Fruit fly (Drosophila melanogaster) whole organism, wandering third instar larva: ENCODE measurements around the gene CG4025.

Experiments
- Abd-B ChIP-seq: fragments of >200 bp; optimal IDR thresholded peaks from 2 replicates; lab custom pipeline; 2017; ENCODE audit warnings: missing biosample characterization, missing genetic modification characterization
- CG32264 ChIP-seq: fragments of 200-800 bp; sonication (Bioruptor generic); optimal IDR thresholded peaks from 2 replicates; lab custom pipeline; 2016; ENCODE audit warnings: missing biosample characterization, missing genetic modification characterization
- CG9705 ChIP-seq: fragments of 200-800 bp; sonication (Bioruptor generic); optimal IDR thresholded peaks from 2 replicates; lab custom pipeline; 2018; ENCODE audit warnings: missing biosample characterization, mild to moderate bottlenecking, missing genetic modification characterization
- CrebA ChIP-seq: fragments of 200-800 bp; sonication (Bioruptor generic); optimal IDR thresholded peaks from 2 replicates; lab custom pipeline; 2016; ENCODE audit warnings: missing biosample characterization, mild to moderate bottlenecking, missing genetic modification characterization, borderline replicate concordance
- Dfd ChIP-seq: fragments of >200 bp; optimal IDR thresholded peaks from 2 replicates; lab custom pipeline; 2017; ENCODE audit warnings: missing biosample characterization, missing genetic modification characterization
- Dif ChIP-seq: fragments of 200-275, 200-300 bp; sonication (Bioruptor generic); optimal IDR thresholded peaks from 2 replicates; lab custom pipeline; 2018; ENCODE audit warnings: missing biosample characterization, missing genetic modification characterization; ENCODE audit not compliant: partially characterized antibody
- GATAd ChIP-seq: sonication (Bioruptor generic); optimal IDR thresholded peaks from 2 replicates; lab custom pipeline; 2016; ENCODE audit warnings: missing biosample characterization, missing genetic modification characterization
- HLH106 ChIP-seq: fragments of 200-800 bp; optimal IDR thresholded peaks from 3 replicates; lab custom pipeline; 2019; ENCODE audit warnings: missing biosample characterization, mild to moderate bottlenecking, missing genetic modification characterization, moderate library complexity
- Hnf4 ChIP-seq: fragments of 200-800 bp; sonication (Bioruptor generic); optimal IDR thresholded peaks from 2 replicates; lab custom pipeline; 2016; ENCODE audit warnings: missing biosample characterization, mild to moderate bottlenecking, missing genetic modification characterization
- Hr78 ChIP-seq: fragments of >200 bp; optimal IDR thresholded peaks from 2 replicates; lab custom pipeline; 2017; ENCODE audit warnings: missing biosample characterization, missing genetic modification characterization
- Hr83 ChIP-seq: fragments of 200-300 bp; sonication (Bioruptor generic); optimal IDR thresholded peaks from 2 replicates; lab custom pipeline; 2016; ENCODE audit warnings: missing biosample characterization, mild to moderate bottlenecking, missing genetic modification characterization, moderate library complexity; ENCODE audit not compliant: poor library complexity, severe bottlenecking
- Jra ChIP-seq: sonication (Bioruptor generic); optimal IDR thresholded peaks from 2 replicates; lab custom pipeline; 2016; ENCODE audit warnings: missing biosample characterization, missing genetic modification characterization
- Mio ChIP-seq: sonication (Bioruptor generic); optimal IDR thresholded peaks from 2 replicates; lab custom pipeline; 2016; ENCODE audit warnings: missing biosample characterization, missing genetic modification characterization
- Myc ChIP-seq: fragments of >200 bp; optimal IDR thresholded peaks from 2 replicates; lab custom pipeline; 2017
- N ChIP-seq: fragments of >200 bp; optimal IDR thresholded peaks from 2 replicates; lab custom pipeline; 2018; ENCODE audit warnings: missing biosample characterization, missing external identifiers, missing genetic modification characterization
- OdsH ChIP-seq: fragments of 200-800 bp; sonication (Bioruptor generic); optimal IDR thresholded peaks from 2 replicates; lab custom pipeline; 2016; ENCODE audit warnings: missing biosample characterization, mild to moderate bottlenecking, missing genetic modification characterization
- Rel ChIP-seq, 2 experiments: fragments of 200-800 bp; sonication (Bioruptor generic) in 1 of 2; optimal IDR thresholded peaks; 2 replicates in 1 of 2; 3 replicates in 1 of 2; lab custom pipeline; 2016 to 2019; ENCODE audit warnings: mild to moderate bottlenecking in 2 of 2, missing biosample characterization in 2 of 2, missing genetic modification characterization in 2 of 2, moderate library complexity in 1 of 2
- Sp1 ChIP-seq: fragments of 200-800 bp; sonication (Bioruptor generic); optimal IDR thresholded peaks from 3 replicates; lab custom pipeline; 2019; ENCODE audit warnings: missing biosample characterization, mild to moderate bottlenecking, missing genetic modification characterization, moderate library complexity
- Vsx2 ChIP-seq: fragments of 200-300, 225-300 bp; sonication (Bioruptor generic); optimal IDR thresholded peaks from 2 replicates; lab custom pipeline; 2018; ENCODE audit warnings: missing biosample characterization, missing genetic modification characterization; ENCODE audit not compliant: partially characterized antibody
- br ChIP-seq: fragments of 200-800 bp; sonication (Bioruptor generic); optimal IDR thresholded peaks from 2 replicates; lab custom pipeline; 2016; ENCODE audit warnings: missing biosample characterization, missing genetic modification characterization
- brk ChIP-seq: fragments of 200-800 bp; sonication (Bioruptor generic); optimal IDR thresholded peaks from 2 replicates; lab custom pipeline; 2016; ENCODE audit warnings: missing biosample characterization, mild to moderate bottlenecking, missing genetic modification characterization
- dl ChIP-seq, 2 experiments: fragments of 175-275, 200-275 bp in 1 of 2; fragments of 200-275 bp in 1 of 2; sonication (Bioruptor generic); optimal IDR thresholded peaks; lab custom pipeline; 2018; ENCODE audit warnings: mild to moderate bottlenecking in 2 of 2, missing biosample characterization in 2 of 2, missing genetic modification characterization in 2 of 2, moderate library complexity in 2 of 2; ENCODE audit not compliant: partially characterized antibody in 2 of 2, insufficient read depth in 1 of 2
- dmrt93B ChIP-seq: fragments of 200-800 bp; sonication (Bioruptor generic); optimal IDR thresholded peaks from 2 replicates; lab custom pipeline; 2018; ENCODE audit warnings: missing biosample characterization, mild to moderate bottlenecking, missing genetic modification characterization
- dsf ChIP-seq: sonication (Bioruptor generic); optimal IDR thresholded peaks from 2 replicates; lab custom pipeline; 2016; ENCODE audit warnings: missing biosample characterization, missing genetic modification characterization, borderline replicate concordance
- ey ChIP-seq: fragments of 200-800 bp; sonication (Bioruptor generic); optimal IDR thresholded peaks from 2 replicates; lab custom pipeline; 2016; ENCODE audit warnings: missing biosample characterization, missing genetic modification characterization
- foxo ChIP-seq, 2 experiments: fragments of 200-800 bp; sonication (Bioruptor generic); optimal IDR thresholded peaks; 2 replicates in 1 of 2; 3 replicates in 1 of 2; lab custom pipeline; 2016 to 2017; ENCODE audit warnings: missing biosample characterization in 2 of 2, missing genetic modification characterization in 2 of 2
- fru ChIP-seq: fragments of 200-800 bp; sonication (Bioruptor generic); optimal IDR thresholded peaks from 3 replicates; lab custom pipeline; 2016; ENCODE audit warnings: missing biosample characterization, mild to moderate bottlenecking, missing genetic modification characterization
- h ChIP-seq: fragments of 200-800 bp; sonication (Bioruptor generic); optimal IDR thresholded peaks from 3 replicates; lab custom pipeline; 2016; ENCODE audit warnings: missing biosample characterization, mild to moderate bottlenecking, missing genetic modification characterization
- jim ChIP-seq: fragments of 175-275, 200-325 bp; sonication (Bioruptor generic); optimal IDR thresholded peaks from 2 replicates; lab custom pipeline; 2016; ENCODE audit warnings: missing biosample characterization, mild to moderate bottlenecking, missing genetic modification characterization
- lola ChIP-seq: fragments of >200 bp; optimal IDR thresholded peaks from 2 replicates; lab custom pipeline; 2017; ENCODE audit warnings: missing biosample characterization, missing genetic modification characterization
- pan ChIP-seq: fragments of >200 bp; optimal IDR thresholded peaks from 2 replicates; lab custom pipeline; 2017
- psq ChIP-seq: fragments of 200-800 bp; sonication (Bioruptor generic); optimal IDR thresholded peaks from 3 replicates; lab custom pipeline; 2017; ENCODE audit warnings: missing biosample characterization, mild to moderate bottlenecking, missing genetic modification characterization, moderate library complexity
- rgr ChIP-seq: fragments of 200-800 bp; sonication (Bioruptor generic); optimal IDR thresholded peaks from 3 replicates; lab custom pipeline; 2016; ENCODE audit warnings: missing biosample characterization, mild to moderate bottlenecking, missing genetic modification characterization
- sage ChIP-seq: fragments of 200-800 bp; sonication (Bioruptor generic); optimal IDR thresholded peaks from 2 replicates; lab custom pipeline; 2016; ENCODE audit warnings: missing biosample characterization, mild to moderate bottlenecking, missing genetic modification characterization
- sv ChIP-seq: fragments of 200-800 bp; sonication (Bioruptor generic); optimal IDR thresholded peaks from 3 replicates; lab custom pipeline; 2016; ENCODE audit warnings: missing biosample characterization, missing genetic modification characterization
- tai ChIP-seq: sonication (Bioruptor generic); optimal IDR thresholded peaks from 2 replicates; lab custom pipeline; 2016; ENCODE audit warnings: missing biosample characterization, missing genetic modification characterization
- usp ChIP-seq: fragments of >200 bp; optimal IDR thresholded peaks from 2 replicates; lab custom pipeline; 2017; ENCODE audit warnings: missing biosample characterization, missing genetic modification characterization
- woc ChIP-seq: sonication (Bioruptor generic); optimal IDR thresholded peaks from 2 replicates; lab custom pipeline; 2016; ENCODE audit warnings: missing biosample characterization, mild to moderate bottlenecking, missing genetic modification characterization

The CG4025 gene

dm6 chrX:2050070-2050899 is 26.5 kb upstream of the CG4025 start, which contains the start of gene moody:
Gene moody (minus strand): TSS chrX:2050120.
- TF ChIP-seq Dfd (GFP tag; lab: Kevin White, UChicago) (no peak), OdsH (peak; percentile 96), Rel (GFP tag; optimal IDR thresholded peaks at IDR 0.05; lab: Kevin White, UChicago) (peak; percentile 75), Rel (tag; optimal IDR thresholded peaks at IDR 0.05; lab: Kevin White, UChicago) (peak; percentile 84), lola (GFP tag; lab: Kevin White, UChicago) (no peak), brk (no peak), usp (GFP tag; lab: Kevin White, UChicago) (no peak), foxo (GFP tag; optimal IDR thresholded peaks at IDR 0.05; lab: Kevin White, UChicago) (peak; percentile 77 to 99), CrebA (GFP tag; lab: Kevin White, UChicago) (no peak), N (GFP tag; lab: Kevin White, UChicago) (no peak), Abd-B (GFP tag; lab: Kevin White, UChicago) (no peak), br (GFP tag; lab: Kevin White, UChicago) (peak; percentile 98), Vsx2 (GFP tag; lab: Kevin White, UChicago) (no peak), dsf (GFP tag; lab: Kevin White, UChicago) (peak; percentile 79), Hr78 (GFP tag; lab: Kevin White, UChicago) (no peak), Dif (GFP tag; lab: Kevin White, UChicago) (peak; percentile 76), pan (lab: Kevin White, UChicago) (no peak), sage (GFP tag; lab: Kevin White, UChicago) (peak; percentile 84), Hnf4 (GFP tag; lab: Kevin White, UChicago) (peak; percentile 95), woc (GFP tag; lab: Kevin White, UChicago) (peak; percentile 90), CG32264 (GFP tag; lab: Kevin White, UChicago) (peak; percentile 86), jim (GFP tag; lab: Kevin White, UChicago) (peak; percentile 37), GATAd (GFP tag; lab: Kevin White, UChicago) (peak; percentile 56), fru (GFP tag; lab: Kevin White, UChicago) (peak; percentile 97), Myc (no peak), dmrt93B (peak; percentile 88), tai (GFP tag; lab: Kevin White, UChicago) (no peak), dl (GFP tag; optimal IDR thresholded peaks at IDR 0.05; lab: Kevin White, UChicago; ENCODE audit: insufficient read depth in 1 of 2, partially characterized antibody in 2 of 2) (peak; percentile 69 to 81), Hr83 (GFP tag; lab: Kevin White, UChicago) (peak; percentile 98), ey (GFP tag; lab: Kevin White, UChicago) (peak; percentile 97), HLH106 (tag; lab: Kevin White, UChicago) (peak; percentile 95), Mio (GFP tag; lab: Kevin White, UChicago) (peak; percentile 89), h (peak; percentile 98), psq (GFP tag; lab: Kevin White, UChicago) (peak; percentile 87), Jra (GFP tag; lab: Kevin White, UChicago) (peak; percentile 90), Sp1 (peak; percentile 94), sv (GFP tag; lab: Kevin White, UChicago) (peak; percentile 93), rgr (GFP tag; lab: Kevin White, UChicago) (peak; percentile 97), CG9705 (GFP tag; lab: Kevin White, UChicago) (peak; percentile 93)

- TF ChIP-seq Myc (peak; percentile 56), HLH106 (tag; lab: Kevin White, UChicago) (peak; percentile 20), jim (GFP tag; lab: Kevin White, UChicago) (no peak), GATAd (GFP tag; lab: Kevin White, UChicago) (no peak), fru (GFP tag; lab: Kevin White, UChicago) (no peak), Sp1 (peak; percentile 34), N (GFP tag; lab: Kevin White, UChicago) (no peak)
Observed at dm6 chrX:2061119-2061518, 15.6 kb upstream of the CG4025 start.
